Worm (Caenorhabditis elegans) whole organism, L2 larva: Measurements from ENCODE around the gene srh-104.

Experiments
- C34F6.9 ChIP-seq: fragments of 150-350 bp; optimal IDR thresholded peaks from 2 replicates; lab custom pipeline; 2014; ENCODE audit warnings: missing biosample characterization, missing genetic modification characterization
- F13H6.1 ChIP-seq: sonication (generic microtip); optimal IDR thresholded peaks from 2 replicates; lab custom pipeline; 2016; ENCODE audit warnings: missing genetic modification characterization, missing compliant biosample characterization
- Y55F3AM.14 ChIP-seq: fragments of 200-800 bp; sonication (Bioruptor generic); optimal IDR thresholded peaks from 2 replicates; lab custom pipeline; 2018; ENCODE audit warnings: mild to moderate bottlenecking, missing genetic modification characterization, missing compliant biosample characterization
- ZK546.5 ChIP-seq: sonication (generic microtip); optimal IDR thresholded peaks from 2 replicates; lab custom pipeline; 2017; ENCODE audit warnings: missing biosample characterization, missing genetic modification characterization
- alr-1 ChIP-seq: fragments of 150-350 bp; optimal IDR thresholded peaks from 2 replicates; lab custom pipeline; 2014; ENCODE audit warnings: missing biosample characterization, missing genetic modification characterization
- blmp-1 ChIP-seq: sonication (generic microtip); optimal IDR thresholded peaks from 2 replicates; lab custom pipeline; 2017; ENCODE audit warnings: missing genetic modification characterization, mild to moderate bottlenecking, missing compliant biosample characterization, antibody characterized with exemption, moderate library complexity; ENCODE audit not compliant: insufficient read depth
- ceh-82 ChIP-seq: fragments of 150-350 bp; optimal IDR thresholded peaks from 2 replicates; lab custom pipeline; 2014; ENCODE audit warnings: missing biosample characterization, missing genetic modification characterization
- crh-2 ChIP-seq: sonication (generic microtip); optimal IDR thresholded peaks from 2 replicates; lab custom pipeline; 2017; ENCODE audit warnings: missing biosample characterization, missing genetic modification characterization
- dmd-4 ChIP-seq: sonication (generic microtip); optimal IDR thresholded peaks from 2 replicates; lab custom pipeline; 2017; ENCODE audit warnings: missing biosample characterization, missing genetic modification characterization
- egl-27 ChIP-seq: sonication (generic microtip); optimal IDR thresholded peaks from 3 replicates; lab custom pipeline; 2017; ENCODE audit warnings: missing biosample characterization, missing genetic modification reagents, missing genetic modification characterization
- elt-1 ChIP-seq: fragments of 150-350 bp; optimal IDR thresholded peaks from 2 replicates; lab custom pipeline; 2014; ENCODE audit warnings: missing biosample characterization, missing genetic modification characterization
- elt-3 ChIP-seq: sonication (generic microtip); optimal IDR thresholded peaks from 2 replicates; lab custom pipeline; 2017; ENCODE audit warnings: missing biosample characterization, missing genetic modification characterization
- fos-1 ChIP-seq: fragments of 150-350 bp; optimal IDR thresholded peaks from 2 replicates; lab custom pipeline; 2014; ENCODE audit warnings: missing biosample characterization, missing genetic modification characterization
- gmeb-1 ChIP-seq: fragments of 150-350 bp; optimal IDR thresholded peaks from 2 replicates; lab custom pipeline; 2014; ENCODE audit warnings: missing biosample characterization, missing genetic modification characterization
- lin-13 ChIP-seq: fragments of 150-350 bp; optimal IDR thresholded peaks from 2 replicates; lab custom pipeline; 2014; ENCODE audit warnings: missing biosample characterization, missing genetic modification reagents, missing genetic modification characterization
- lin-39 ChIP-seq: fragments of 150-350 bp; optimal IDR thresholded peaks from 2 replicates; lab custom pipeline; 2014; ENCODE audit warnings: missing biosample characterization, missing genetic modification reagents, missing genetic modification characterization
- lsy-2 ChIP-seq, 2 experiments: fragments of 150-350 bp in 1 of 2; sonication (generic microtip) in 1 of 2; optimal IDR thresholded peaks; 2 replicates each; lab custom pipeline; 2014 to 2017; ENCODE audit warnings: missing biosample characterization in 2 of 2, missing genetic modification characterization in 2 of 2
- mdl-1 ChIP-seq, 2 experiments: fragments of 150-350 bp in 1 of 2; sonication (generic microtip) in 1 of 2; optimal IDR thresholded peaks; 2 replicates each; lab custom pipeline; 2017; ENCODE audit warnings: missing biosample characterization in 2 of 2, missing genetic modification characterization in 2 of 2
- nhr-12 ChIP-seq: fragments of 150-350 bp; optimal IDR thresholded peaks from 2 replicates; lab custom pipeline; 2014; ENCODE audit warnings: missing biosample characterization, missing genetic modification characterization
- nhr-129 ChIP-seq: fragments of 150-350 bp; optimal IDR thresholded peaks from 2 replicates; lab custom pipeline; 2014; ENCODE audit warnings: missing biosample characterization, missing genetic modification characterization
- nhr-21 ChIP-seq: fragments of 150-350 bp; optimal IDR thresholded peaks from 2 replicates; lab custom pipeline; 2014; ENCODE audit warnings: missing biosample characterization, missing genetic modification characterization
- nhr-25 ChIP-seq: fragments of 150-350 bp; sonication (generic microtip); optimal IDR thresholded peaks from 3 replicates; lab custom pipeline; 2014; ENCODE audit warnings: missing biosample characterization, missing genetic modification characterization
- sem-4 ChIP-seq: fragments of 150-350 bp; optimal IDR thresholded peaks from 2 replicates; lab custom pipeline; 2014; ENCODE audit warnings: missing biosample characterization, missing genetic modification reagents, missing genetic modification characterization
- skn-1 ChIP-seq: sonication (generic microtip); optimal IDR thresholded peaks from 2 replicates; lab custom pipeline; 2017; ENCODE audit warnings: missing biosample characterization, missing genetic modification characterization
- sma-9 ChIP-seq, 2 experiments: fragments of 150-350 bp in 1 of 2; sonication (generic microtip) in 1 of 2; optimal IDR thresholded peaks; 2 replicates each; lab custom pipeline; 2014 to 2016; ENCODE audit warnings: missing genetic modification characterization in 2 of 2, mild to moderate bottlenecking in 1 of 2, missing biosample characterization in 1 of 2, missing compliant biosample characterization in 1 of 2, missing genetic modification reagents in 1 of 2, moderate library complexity in 1 of 2
- snpc-4 ChIP-seq: fragments of 150-350 bp; optimal IDR thresholded peaks from 2 replicates; lab custom pipeline; 2014; ENCODE audit warnings: missing biosample characterization, missing genetic modification characterization
- unc-39 ChIP-seq: fragments of 150-350 bp; optimal IDR thresholded peaks from 2 replicates; lab custom pipeline; 2014; ENCODE audit warnings: missing biosample characterization, missing genetic modification characterization
- unc-55 ChIP-seq: fragments of 150-350 bp; sonication (generic microtip); optimal IDR thresholded peaks from 3 replicates; lab custom pipeline; 2014; ENCODE audit warnings: missing biosample characterization, missing genetic modification reagents, missing genetic modification characterization
- zag-1 ChIP-seq: fragments of 150-350 bp; optimal IDR thresholded peaks from 2 replicates; lab custom pipeline; 2014; ENCODE audit warnings: missing biosample characterization, missing genetic modification characterization
- ztf-4 ChIP-seq: fragments of 150-350 bp; optimal IDR thresholded peaks from 2 replicates; lab custom pipeline; 2014; ENCODE audit warnings: missing biosample characterization, missing genetic modification characterization

The srh-104 gene

DNA sequence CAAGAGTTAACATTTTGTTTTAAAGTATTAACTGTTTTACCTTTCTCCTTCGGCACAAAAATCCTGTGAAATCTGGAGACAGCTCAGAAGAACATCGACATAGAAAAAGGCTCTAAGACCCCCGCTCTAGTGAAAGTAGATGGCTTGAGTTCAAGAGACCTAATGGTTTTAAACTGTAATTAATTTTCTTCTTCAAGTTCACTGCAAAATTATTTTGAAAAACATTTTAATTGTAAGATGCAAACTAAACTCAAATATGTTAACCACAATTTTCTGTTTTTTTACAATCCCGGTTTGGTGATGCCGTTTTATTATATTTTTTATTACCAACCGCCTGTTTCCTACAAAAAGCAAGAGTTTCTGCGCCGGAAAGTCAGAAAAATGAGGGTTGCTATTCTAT, 10.4 kb downstream of the srh-104 start, which contains the start of gene clec-233:
clec-233 (plus strand) TSS at position 301 of the 400 bp plus-strand sequence.
- TF ChIP-seq C34F6.9 (tag; lab: Kevin White, UChicago) (no peak), skn-1 (tag; lab: Kevin White, UChicago) (no peak), sma-9 (GFP tag; optimal IDR thresholded peaks at IDR 0.05; lab: Kevin White, UChicago) (no peak), sma-9 (tag; optimal IDR thresholded peaks at IDR 0.05; lab: Kevin White, UChicago) (no peak), egl-27 (tag; lab: Kevin White, UChicago) (no peak), dmd-4 (tag; lab: Kevin White, UChicago) (no peak), nhr-12 (tag; lab: Kevin White, UChicago) (no peak), F13H6.1 (tag; lab: Kevin White, UChicago) (no peak), elt-3 (tag; lab: Kevin White, UChicago) (no peak), sem-4 (tag; lab: Kevin White, UChicago) (no peak), lin-13 (GFP tag; lab: Kevin White, UChicago) (no peak), alr-1 (tag; lab: Kevin White, UChicago) (no peak), gmeb-1 (no peak), ceh-82 (tag; lab: Kevin White, UChicago) (no peak), crh-2 (tag; lab: Kevin White, UChicago) (no peak), zag-1 (no peak), ztf-4 (no peak), nhr-25 (tag; lab: Kevin White, UChicago) (no peak)

DNA sequence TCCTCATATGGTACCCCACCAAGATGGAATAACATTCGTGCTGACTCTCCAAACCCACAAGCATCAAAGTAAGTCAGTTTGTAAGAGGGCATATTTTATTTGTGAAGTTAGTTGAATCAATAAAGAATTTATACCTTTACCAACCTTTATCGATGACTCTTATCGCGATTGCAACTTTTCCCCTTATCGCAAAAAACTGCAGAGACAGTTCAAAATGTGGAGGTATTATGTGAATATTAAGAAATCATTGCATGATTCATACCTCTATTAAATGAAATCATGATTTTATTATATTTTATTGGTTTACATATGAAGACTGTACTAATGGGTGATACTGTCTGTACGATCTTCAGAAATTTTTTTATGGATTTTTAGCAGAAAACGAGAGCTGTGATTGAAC, 11.8 kb downstream of the srh-104 start, which contains the start of gene gst-22:
gst-22 (minus strand) TSS at position 103 of the 400 bp plus-strand sequence.
- peak; percentile 56 for TF ChIP-seq sma-9 (GFP tag; optimal IDR thresholded peaks at IDR 0.05; lab: Kevin White, UChicago)
- TF ChIP-seq sma-9 (tag; optimal IDR thresholded peaks at IDR 0.05; lab: Kevin White, UChicago): no peak
- TF ChIP-seq C34F6.9 (tag; lab: Kevin White, UChicago): no peak
- TF ChIP-seq skn-1 (tag; lab: Kevin White, UChicago): peak; percentile 10
- peak; percentile 99 for TF ChIP-seq fos-1 (tag; lab: Kevin White, UChicago)
- no peak for TF ChIP-seq mdl-1 (tag; optimal IDR thresholded peaks at IDR 0.05; lab: Kevin White, UChicago)
- TF ChIP-seq gmeb-1: peak; percentile 5
- no peak for TF ChIP-seq lin-39 (tag; lab: Kevin White, UChicago)

DNA sequence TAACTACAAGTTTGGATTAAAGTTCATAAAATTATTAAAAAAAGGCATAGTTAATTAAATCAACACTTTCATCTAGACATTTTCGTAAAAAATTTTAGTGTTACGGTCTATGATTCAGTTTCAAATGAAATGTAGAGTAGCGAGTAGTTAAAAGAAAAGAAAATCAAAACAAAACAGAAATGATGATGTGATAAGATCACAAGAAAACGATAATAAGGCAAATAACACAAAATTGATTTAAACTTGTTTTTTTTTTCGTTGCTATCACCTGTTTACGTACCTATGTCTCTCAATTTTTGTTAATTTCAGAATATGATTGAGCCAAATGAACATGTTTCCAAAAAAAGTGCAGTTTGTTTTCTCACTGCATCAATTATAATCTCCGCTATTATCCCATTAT, 14.1 kb downstream of the srh-104 start, which contains the start of the genes F21H7.2 and F21H7.12:
F21H7.2 (minus strand) TSS at position 101 of the 400 bp plus-strand sequence.
F21H7.12 (plus strand) TSS at position 270 of the 400 bp plus-strand sequence.
- no peak for TF ChIP-seq lsy-2 (tag; optimal IDR thresholded peaks at IDR 0.05; lab: Kevin White, UChicago)
- TF ChIP-seq gmeb-1: no peak
- TF ChIP-seq, all 48 proteins: peak for 0

DNA sequence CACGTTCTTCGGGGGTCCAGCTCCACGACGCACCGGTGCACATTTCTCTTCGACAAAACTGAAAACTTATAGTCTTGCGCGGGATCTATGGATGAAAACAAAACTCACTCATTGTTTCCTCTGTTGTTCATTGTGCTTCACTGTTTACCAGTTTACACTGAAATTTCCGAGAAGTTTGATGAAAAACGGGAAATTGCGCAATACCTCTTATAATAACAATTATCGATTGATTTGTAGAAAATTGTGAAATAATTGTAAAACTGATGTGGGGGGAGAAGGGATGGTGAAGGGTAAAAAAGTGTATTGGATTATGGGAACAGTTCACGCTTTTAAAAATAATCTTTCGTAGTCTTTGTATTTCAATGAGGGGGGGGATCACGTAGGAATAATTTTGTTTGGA, 14.5 kb downstream of the srh-104 start:
- TF ChIP-seq sma-9 (GFP tag; optimal IDR thresholded peaks at IDR 0.05; lab: Kevin White, UChicago) (no peak), sma-9 (tag; optimal IDR thresholded peaks at IDR 0.05; lab: Kevin White, UChicago) (no peak), lin-39 (tag; lab: Kevin White, UChicago) (no peak), gmeb-1 (no peak), unc-39 (tag; lab: Kevin White, UChicago) (no peak), egl-27 (tag; lab: Kevin White, UChicago) (no peak), elt-1 (tag; lab: Kevin White, UChicago) (no peak), crh-2 (tag; lab: Kevin White, UChicago) (no peak), ztf-4 (no peak), blmp-1 (no peak), Y55F3AM.14 (GFP tag; lab: Kevin White, UChicago) (no peak), alr-1 (tag; lab: Kevin White, UChicago) (no peak), nhr-129 (tag; lab: Kevin White, UChicago) (no peak), unc-55 (no peak), F13H6.1 (tag; lab: Kevin White, UChicago) (no peak), skn-1 (tag; lab: Kevin White, UChicago) (no peak)

DNA sequence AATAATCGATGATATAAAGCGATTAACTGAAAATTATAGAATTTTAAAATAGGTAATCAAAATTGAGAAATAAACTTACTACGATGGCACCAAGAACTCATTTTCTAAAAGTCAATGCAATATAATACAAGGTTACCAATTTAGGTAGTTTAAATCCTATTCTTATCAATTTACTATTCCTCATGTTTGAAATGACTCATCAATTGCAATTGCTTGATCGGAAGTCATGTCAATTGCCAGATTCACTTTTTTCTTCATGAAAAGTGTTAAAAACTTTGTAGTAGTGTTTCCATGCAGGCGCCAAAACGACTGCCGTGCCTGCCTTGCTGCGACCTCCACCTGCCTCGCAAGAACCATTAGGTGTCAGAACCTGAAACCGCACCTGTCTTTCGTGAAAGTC, 17.4 kb downstream of the srh-104 start, which contains the start of gene F11A5.13:
F11A5.13 (minus strand) TSS at position 101 of the 400 bp plus-strand sequence.
- TF ChIP-seq ZK546.5 (tag; lab: Kevin White, UChicago): no peak
- TF ChIP-seq, all 48 proteins: peak for 0

DNA sequence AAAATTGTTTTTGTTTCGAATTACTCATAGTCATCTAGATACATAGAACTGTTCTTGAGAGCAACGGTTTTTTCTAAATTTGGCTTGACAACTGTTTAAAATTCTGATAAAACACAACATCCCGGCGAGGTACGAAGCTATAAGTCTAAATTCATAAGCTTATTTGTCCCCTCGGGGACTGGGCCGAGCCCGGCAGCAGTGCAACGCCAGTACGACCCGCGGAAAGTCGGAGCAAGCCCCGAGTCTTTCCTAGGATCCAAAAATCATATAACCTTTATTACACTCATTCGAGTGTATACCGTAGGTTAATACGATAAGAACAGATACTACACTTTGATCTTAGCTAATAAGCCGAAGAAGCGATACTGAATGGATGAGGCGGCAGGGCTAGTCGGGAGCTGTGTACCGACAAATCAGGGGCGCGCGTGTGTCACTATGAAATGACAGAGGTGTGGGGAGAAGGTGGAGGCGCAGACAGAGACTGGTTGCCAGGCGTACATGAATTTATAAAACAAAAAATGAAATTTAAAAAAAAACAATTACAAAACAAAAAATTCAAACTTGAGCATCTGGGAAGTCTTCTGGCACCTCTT, 18.4 kb downstream of the srh-104 start:
- no peak for TF ChIP-seq F13H6.1 (tag; lab: Kevin White, UChicago)
- peak; percentile 21 for TF ChIP-seq snpc-4
- TF ChIP-seq lin-13 (GFP tag; lab: Kevin White, UChicago): no peak
- TF ChIP-seq nhr-129 (tag; lab: Kevin White, UChicago): no peak
- peak; percentile 1 for TF ChIP-seq sma-9 (GFP tag; optimal IDR thresholded peaks at IDR 0.05; lab: Kevin White, UChicago)
- TF ChIP-seq sma-9 (tag; optimal IDR thresholded peaks at IDR 0.05; lab: Kevin White, UChicago): no peak
- no peak for TF ChIP-seq nhr-21 (tag; lab: Kevin White, UChicago)
- TF ChIP-seq ceh-82 (tag; lab: Kevin White, UChicago): no peak
- TF ChIP-seq C34F6.9 (tag; lab: Kevin White, UChicago): no peak
- TF ChIP-seq alr-1 (tag; lab: Kevin White, UChicago): no peak
